Fruit fly (Drosophila melanogaster): ENCODE data around the gene crb.

The crb gene

DNA sequence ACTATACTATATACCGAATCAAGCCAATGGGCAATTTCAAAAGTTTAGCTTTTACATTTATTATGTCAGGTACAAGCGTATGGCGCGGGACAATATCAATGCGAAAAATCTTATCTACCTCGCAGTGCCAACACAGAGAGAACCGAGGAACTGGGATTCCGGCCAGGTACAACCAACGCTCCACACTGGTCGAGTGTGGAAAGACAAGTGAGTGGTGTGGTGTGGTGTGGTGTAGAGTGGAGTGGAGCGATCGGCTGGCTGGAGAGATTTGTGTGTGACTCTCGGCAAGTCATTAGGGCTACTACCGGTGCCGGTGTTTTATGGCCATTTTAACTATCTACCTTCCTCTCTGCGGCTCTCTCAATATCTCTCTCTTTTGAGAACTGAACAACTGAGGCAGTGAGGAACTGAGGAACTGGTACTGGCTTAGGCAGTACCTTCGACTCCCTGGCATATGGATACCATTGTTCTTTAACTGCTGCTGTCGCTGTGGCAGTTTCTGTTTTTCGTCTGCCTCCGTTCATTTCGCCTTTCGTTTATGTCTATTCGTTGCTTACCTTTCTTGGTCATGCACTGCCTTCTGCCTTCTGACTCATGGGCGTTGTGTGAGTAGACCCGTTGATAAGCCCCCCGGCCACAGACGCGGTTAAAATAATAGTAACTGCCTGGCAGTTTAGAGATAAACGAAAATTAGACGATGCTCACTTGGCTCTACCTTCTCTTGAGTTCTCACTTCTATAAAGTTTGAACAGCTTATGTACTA, 35.4 kb upstream of the crb start (continued):
- TF ChIP-seq CG33213 (GFP tag; optimal IDR thresholded peaks at IDR 0.05) (peak; percentile 76), lbe (GFP tag; optimal IDR thresholded peaks at IDR 0.05) (peak; percentile 83), fru (optimal IDR thresholded peaks at IDR 0.05) (no peak), Nf-YC (tag; optimal IDR thresholded peaks at IDR 0.05) (peak; percentile 36), twi (tag; optimal IDR thresholded peaks at IDR 0.05) (peak; percentile 74), pfk (GFP tag; optimal IDR thresholded peaks at IDR 0.05) (peak; percentile 37), CG17359 (tag; optimal IDR thresholded peaks at IDR 0.05) (peak; percentile 90), wek (GFP tag; optimal IDR thresholded peaks at IDR 0.05) (peak; percentile 67), CG18599 (GFP tag; optimal IDR thresholded peaks at IDR 0.05) (peak; percentile 95), CG9876 (GFP tag; optimal IDR thresholded peaks at IDR 0.05) (peak; percentile 85), B-H1 (GFP tag; IDR thresholded peaks at IDR 0.05) (peak; percentile 79), ssp (GFP tag; IDR thresholded peaks at IDR 0.05) (peak; percentile 58), CG11093 (GFP tag; IDR thresholded peaks at IDR 0.05) (peak; percentile 87), Hmr (GFP tag; optimal IDR thresholded peaks at IDR 0.05) (peak; percentile 92), bab2 (GFP tag; optimal IDR thresholded peaks at IDR 0.05) (peak; percentile 87), crol (GFP tag; IDR thresholded peaks at IDR 0.05) (no peak; the same call in 1 of the 2 replicates), gt (GFP tag; IDR thresholded peaks at IDR 0.05) (peak; percentile 42; the same call in 1 of the 2 replicates), Dip2 (GFP tag; IDR thresholded peaks at IDR 0.05) (no peak), CG31365 (tag; optimal IDR thresholded peaks at IDR 0.05) (peak; percentile 63), Rx (GFP tag; IDR thresholded peaks at IDR 0.05) (peak; percentile 84), CG11247 (GFP tag; IDR thresholded peaks at IDR 0.05) (peak; percentile 87), fd3F (GFP tag; optimal IDR thresholded peaks at IDR 0.05) (peak; percentile 84), sisA (GFP tag; IDR thresholded peaks at IDR 0.05) (peak; percentile 87), esg (GFP tag; conservative IDR thresholded peaks at IDR 0.05) (peak; percentile 82), Spps (tag; optimal IDR thresholded peaks at IDR 0.05) (peak; percentile 74), Nf-YB (GFP tag; optimal IDR thresholded peaks at IDR 0.05) (peak; percentile 71), CG34224 (GFP tag; IDR thresholded peaks at IDR 0.05; ENCODE audit: partially characterized antibody) (no peak; the same call in 1 of the 3 replicates), CG2889 (GFP tag; IDR thresholded peaks at IDR 0.05) (peak; percentile 84), fu2 (GFP tag; optimal IDR thresholded peaks at IDR 0.05) (peak; percentile 86), lola (GFP tag; optimal IDR thresholded peaks at IDR 0.05) (peak in 1 of 3 experiments; percentile 83), Dfd (GFP tag; optimal IDR thresholded peaks at IDR 0.05) (no peak), CG15514 (GFP tag; optimal IDR thresholded peaks at IDR 0.05) (peak; percentile 97), CG2129 (GFP tag; IDR thresholded peaks at IDR 0.05; ENCODE audit: partially characterized antibody) (no peak), CG14860 (GFP tag; IDR thresholded peaks at IDR 0.05; ENCODE audit: partially characterized antibody) (no peak), CHES-1-like (GFP tag; optimal IDR thresholded peaks at IDR 0.05) (peak; percentile 89), pho (GFP tag; optimal IDR thresholded peaks at IDR 0.05) (peak; percentile 89), ash1 (GFP tag; optimal IDR thresholded peaks at IDR 0.05) (peak; percentile 76), Opbp (GFP tag; IDR thresholded peaks at IDR 0.05; ENCODE audit: partially characterized antibody) (no peak), tio (GFP tag; optimal IDR thresholded peaks at IDR 0.05) (peak; percentile 84), kay (GFP tag; optimal IDR thresholded peaks at IDR 0.05) (peak; percentile 92), CG12769 (tag; optimal IDR thresholded peaks at IDR 0.05) (peak; percentile 96), CG15011 (GFP tag; optimal IDR thresholded peaks at IDR 0.05) (peak; percentile 84), Hmx (GFP tag; optimal IDR thresholded peaks at IDR 0.05) (peak; percentile 82), zen (tag; optimal IDR thresholded peaks at IDR 0.05) (peak; percentile 77), bowl (GFP tag; IDR thresholded peaks at IDR 0.05) (peak; percentile 70; the same call in 1 of the 2 replicates), CG2199 (GFP tag; IDR thresholded peaks at IDR 0.05) (peak; percentile 93), dmrt11E (tag; optimal IDR thresholded peaks at IDR 0.05) (peak; percentile 87), Vsx1 (GFP tag; optimal IDR thresholded peaks at IDR 0.05) (peak; percentile 85), CG12391 (tag; optimal IDR thresholded peaks at IDR 0.05) (peak; percentile 91)

All from whole organism, embryonic.